Worm (Caenorhabditis elegans) whole organism, midembryonic: Measurements from ENCODE around the gene B0546.3.
"Not testable (repeated sequence)": the region's sequence is repeated elsewhere in the genome, so short reads cannot be mapped to it uniquely, and the experiment has no call there.

ENCODE experiments used
- T22C8.4 ChIP-seq: fragments of 200-800 bp; sonication (Bioruptor generic); IDR thresholded peaks from 2 replicates; pipeline ENCODE4 v1.3.6; 2022; ENCODE audit warnings: missing genetic modification characterization, missing compliant biosample characterization
- cog-1 ChIP-seq: sonication (generic microtip); optimal IDR thresholded peaks from 2 replicates; lab custom pipeline; 2016; ENCODE audit warnings: missing genetic modification characterization, missing compliant biosample characterization
- flt-1 ChIP-seq: fragments of 200-800 bp; sonication (Bioruptor generic); IDR thresholded peaks from 2 replicates; pipeline ENCODE4 v1.3.6; 2022; ENCODE audit warnings: missing genetic modification characterization, missing compliant biosample characterization
- klf-2 ChIP-seq: fragments of 200-800 bp; sonication (Bioruptor generic); conservative IDR thresholded peaks from 2 replicates; pipeline ENCODE4 v1.3.6; 2022; ENCODE audit warnings: missing genetic modification reagents, missing genetic modification characterization, missing compliant biosample characterization
- med-1 ChIP-seq: sonication (generic microtip); optimal IDR thresholded peaks from 2 replicates; lab custom pipeline; 2017; ENCODE audit warnings: missing genetic modification characterization, mild to moderate bottlenecking, missing compliant biosample characterization, antibody characterized with exemption, missing genetic modification reagents; ENCODE audit not compliant: insufficient read depth
- ref-1 ChIP-seq: fragments of 200-800 bp; sonication (Bioruptor generic); conservative IDR thresholded peaks from 2 replicates; pipeline ENCODE4 v1.3.6; 2022; ENCODE audit warnings: missing genetic modification reagents, missing genetic modification characterization, missing compliant biosample characterization
- tab-1 ChIP-seq: fragments of 200-800 bp; sonication (Bioruptor generic); IDR thresholded peaks from 2 replicates; pipeline ENCODE4 v1.3.6; 2022; ENCODE audit warnings: missing genetic modification characterization, missing compliant biosample characterization
- ztf-23 ChIP-seq: fragments of 200-800 bp; sonication (Bioruptor generic); IDR thresholded peaks from 2 replicates; pipeline ENCODE4 v1.3.6; 2022; ENCODE audit warnings: missing genetic modification reagents, missing genetic modification characterization, missing compliant biosample characterization
- ztf-29 ChIP-seq: fragments of 200-800 bp; sonication (Bioruptor generic); IDR thresholded peaks from 2 replicates; pipeline ENCODE4 v1.3.6; 2022; ENCODE audit warnings: missing genetic modification reagents, missing genetic modification characterization, missing compliant biosample characterization

Gene B0546.3

DNA sequence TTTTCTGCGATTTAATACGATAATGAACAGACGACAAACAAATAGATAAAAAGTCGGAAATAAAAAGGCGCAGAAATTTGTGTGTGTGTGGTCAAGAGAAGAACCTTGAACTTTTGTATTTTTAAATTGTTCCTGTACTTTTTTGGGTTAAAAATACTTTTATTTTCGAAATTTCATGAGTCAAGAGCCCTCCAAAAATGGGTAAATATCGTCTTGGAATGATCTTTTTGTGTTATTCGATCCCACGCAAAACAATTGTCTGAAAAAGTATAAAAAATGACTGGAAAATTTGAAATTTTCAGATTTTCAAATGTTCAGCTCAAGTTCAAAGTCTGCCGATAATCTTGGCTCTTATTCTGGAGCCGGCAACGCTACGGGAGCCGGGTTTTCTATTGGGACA is 12.9 kb upstream of the B0546.3 start, which contains the start of gene C04C3.14:
Gene C04C3.14, plus strand, starts transcription at position 301 of the 400 bp plus-strand sequence.
- no peak for TF ChIP-seq cog-1 (tag; lab: Kevin White, UChicago)
- no peak for TF ChIP-seq T22C8.4
- no peak for TF ChIP-seq ztf-29 (GFP tag; lab: Robert Waterston, UW)
- TF ChIP-seq ztf-23 (GFP tag; lab: Robert Waterston, UW), result no peak
- TF ChIP-seq med-1 (GFP tag; lab: Kevin White, UChicago), result no peak
- no peak for TF ChIP-seq klf-2 (GFP tag; lab: Robert Waterston, UW)
- no peak for TF ChIP-seq ref-1 (GFP tag; lab: Robert Waterston, UW)
- no peak for TF ChIP-seq tab-1 (GFP tag; lab: Robert Waterston, UW)
- no peak for TF ChIP-seq flt-1

DNA sequence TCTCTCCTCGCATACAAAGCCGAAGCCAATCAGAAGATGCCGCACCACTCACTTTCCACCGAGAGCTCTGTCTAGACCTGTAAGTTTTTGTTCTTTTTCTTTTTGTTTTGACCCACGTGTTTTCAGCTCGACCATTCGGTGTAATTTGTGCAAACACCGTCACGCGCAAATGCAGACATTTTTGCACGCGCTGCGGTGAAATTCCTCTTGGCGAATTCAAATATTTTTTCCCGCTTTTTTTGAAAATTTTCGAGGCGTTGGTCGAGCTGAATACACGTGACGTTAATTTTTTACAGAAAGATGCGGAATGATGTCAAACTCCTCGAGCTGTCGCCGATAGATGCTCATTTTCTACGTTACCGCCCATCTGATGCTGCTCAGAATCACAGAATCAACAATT is 11.4 kb upstream of the B0546.3 start, which contains the start of gene C04C3.4:
Gene C04C3.4, plus strand, starts transcription at position 301 of the 400 bp plus-strand sequence.
- TF ChIP-seq T22C8.4; ztf-29 (GFP tag; lab: Robert Waterston, UW); ref-1 (GFP tag; lab: Robert Waterston, UW): not testable (repeated sequence)

DNA sequence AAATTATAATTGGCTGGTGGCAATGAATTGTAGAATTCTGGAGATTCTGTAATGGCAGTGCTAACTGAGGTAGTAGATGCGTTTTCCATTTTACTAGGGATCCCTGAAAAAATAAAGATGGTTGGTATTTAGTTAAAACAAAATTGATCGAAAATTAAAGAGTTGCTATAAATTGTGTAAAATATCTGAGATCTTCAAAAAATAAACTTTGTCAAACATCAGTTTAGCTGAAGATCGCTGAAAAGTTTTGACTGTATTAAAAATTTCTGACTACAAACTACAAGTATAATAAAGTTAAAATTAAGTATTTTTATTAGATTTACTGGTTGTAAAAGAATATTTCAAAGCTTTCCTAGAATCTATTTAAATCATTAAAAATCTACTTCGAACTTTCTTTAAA is 7.4 kb upstream of the B0546.3 start, which contains the start of gene B0546.5:
Gene B0546.5, minus strand, starts transcription at position 101 of the 400 bp plus-strand sequence.
- TF ChIP-seq T22C8.4; med-1 (GFP tag; lab: Kevin White, UChicago); ztf-23 (GFP tag; lab: Robert Waterston, UW): not testable (repeated sequence)

DNA sequence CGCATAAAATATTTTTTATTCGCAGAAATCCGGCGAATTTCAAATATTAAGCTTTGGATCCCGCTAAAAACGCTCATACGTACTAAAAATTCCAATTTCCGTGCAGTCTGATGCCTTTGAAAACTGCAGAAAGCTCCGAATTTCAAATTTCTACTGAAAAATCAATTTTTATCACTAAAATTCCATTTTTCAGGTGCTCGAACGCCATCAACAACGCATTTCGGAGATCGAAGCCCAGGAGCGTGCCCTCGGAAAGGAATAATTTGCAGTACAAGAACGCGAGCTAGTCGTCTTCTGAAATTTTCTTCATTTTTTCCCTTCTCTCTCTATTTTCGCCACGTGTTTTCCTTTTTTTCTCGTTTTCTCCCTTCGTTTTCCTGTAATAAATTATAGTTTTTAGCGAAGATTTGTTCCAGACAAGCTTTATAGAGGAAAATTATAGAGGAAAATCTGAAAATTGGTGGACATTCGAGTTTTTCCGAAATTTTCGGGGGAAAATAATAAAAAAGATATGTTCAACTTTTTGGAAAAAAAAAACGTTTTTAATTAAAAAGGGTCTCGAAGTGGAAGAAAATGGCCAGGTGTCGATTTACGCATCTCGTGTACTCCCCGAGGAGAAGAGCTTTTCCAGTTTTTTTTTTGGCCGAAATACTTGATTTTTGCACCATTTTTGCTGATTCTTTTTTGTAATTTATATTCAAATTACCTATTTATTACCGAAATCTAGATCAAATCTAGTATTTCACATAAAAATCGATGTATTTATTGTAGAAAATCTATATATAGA is 4.1 kb upstream of the B0546.3 start:
- TF ChIP-seq flt-1 (no peak), ztf-29 (GFP tag; lab: Robert Waterston, UW) (no peak), klf-2 (GFP tag; lab: Robert Waterston, UW) (no peak), T22C8.4 (no peak), ztf-23 (GFP tag; lab: Robert Waterston, UW) (no peak)

DNA sequence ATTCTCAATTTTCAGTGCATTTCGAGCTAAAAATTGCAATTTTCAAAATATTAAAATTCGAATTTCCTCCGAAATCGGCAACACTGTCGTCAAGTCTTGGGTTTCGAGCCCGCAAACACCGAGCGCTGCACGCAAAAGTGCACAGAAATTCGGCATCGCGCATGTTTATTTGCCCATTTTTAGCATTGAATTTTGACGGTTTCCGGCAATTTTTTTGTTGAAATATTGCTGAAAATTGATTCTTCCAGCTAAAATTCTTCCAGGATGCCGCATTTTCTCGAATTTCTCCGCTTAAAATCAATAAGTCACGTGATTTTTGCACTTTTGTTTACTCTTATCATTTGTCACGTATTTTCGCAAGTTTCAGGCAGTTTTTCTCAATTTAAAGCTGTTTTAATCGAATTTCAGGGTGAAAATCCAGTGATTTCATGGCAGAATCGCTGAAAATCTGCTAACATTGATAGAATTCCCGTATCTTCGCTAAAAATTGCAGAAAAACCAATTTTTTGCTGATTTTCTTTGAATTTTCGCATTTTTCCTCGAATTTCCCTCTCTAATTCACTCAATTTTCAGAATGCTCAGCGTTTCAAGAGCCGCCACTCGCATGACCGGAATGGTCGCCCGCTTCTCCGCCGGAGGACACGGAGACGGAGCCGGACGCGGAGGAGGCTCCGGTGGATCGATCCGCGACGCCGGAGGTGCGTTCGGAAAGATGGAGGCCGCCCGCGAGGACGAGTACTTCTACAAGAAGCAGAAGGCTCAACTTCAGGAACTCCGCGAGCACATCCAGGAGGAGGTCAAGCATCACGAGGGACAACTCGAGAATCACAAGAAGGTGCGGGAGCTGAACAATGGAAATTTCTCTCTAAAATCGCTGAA is 2.9 kb upstream of the B0546.3 start, which contains the start of gene mai-2:
Gene mai-2, plus strand, starts transcription at position 574 of the 879 bp plus-strand sequence.
- no peak for TF ChIP-seq ztf-29 (GFP tag; lab: Robert Waterston, UW)

DNA sequence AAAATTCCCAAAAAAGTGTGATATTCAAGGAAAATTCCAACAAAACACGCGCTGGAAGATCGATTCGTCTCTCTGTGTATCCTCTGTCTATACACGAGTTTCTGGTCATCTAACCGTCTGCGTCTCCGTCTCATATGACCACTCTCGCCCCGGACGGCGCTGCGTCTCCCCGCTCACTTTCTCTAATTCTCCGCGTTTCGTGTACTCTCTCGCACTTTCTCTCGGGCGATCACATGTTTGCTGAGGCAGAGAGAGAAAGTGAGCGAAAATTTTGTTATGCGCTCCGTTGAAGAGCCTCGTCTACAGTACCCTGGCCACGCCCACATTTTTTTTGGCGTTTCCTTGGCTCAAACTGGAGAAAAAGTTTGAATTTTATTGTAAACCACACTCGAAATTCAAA is 2.0 kb upstream of the B0546.3 start:
- TF ChIP-seq tab-1 (GFP tag; lab: Robert Waterston, UW), result no peak
- TF ChIP-seq cog-1 (tag; lab: Kevin White, UChicago), result peak; percentile 62

DNA sequence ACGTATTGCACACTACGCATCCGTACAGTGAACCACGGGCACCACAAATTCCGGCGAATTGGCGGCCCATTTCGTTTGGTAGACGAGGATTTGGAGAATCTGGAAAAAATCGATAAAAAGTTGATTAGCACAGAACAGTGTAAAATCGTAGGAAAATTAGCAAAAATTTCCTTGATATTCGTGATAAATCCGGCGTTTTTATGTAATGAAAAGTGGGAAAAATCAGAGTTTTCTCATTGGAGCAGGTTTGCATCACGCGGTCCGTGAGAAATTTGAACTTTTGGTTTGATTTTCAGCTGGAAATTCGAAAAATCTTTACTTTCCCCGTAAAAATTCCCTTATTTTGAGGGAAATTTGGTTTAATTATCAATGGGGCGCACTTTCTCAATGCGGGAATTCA is 1.4 kb upstream of the B0546.3 start, which contains the start of gene B0546.4:
Gene B0546.4, minus strand, starts transcription at position 101 of the 400 bp plus-strand sequence.
- TF ChIP-seq T22C8.4 (no peak), flt-1 (no peak), med-1 (GFP tag; lab: Kevin White, UChicago) (no peak), klf-2 (GFP tag; lab: Robert Waterston, UW) (no peak)

DNA sequence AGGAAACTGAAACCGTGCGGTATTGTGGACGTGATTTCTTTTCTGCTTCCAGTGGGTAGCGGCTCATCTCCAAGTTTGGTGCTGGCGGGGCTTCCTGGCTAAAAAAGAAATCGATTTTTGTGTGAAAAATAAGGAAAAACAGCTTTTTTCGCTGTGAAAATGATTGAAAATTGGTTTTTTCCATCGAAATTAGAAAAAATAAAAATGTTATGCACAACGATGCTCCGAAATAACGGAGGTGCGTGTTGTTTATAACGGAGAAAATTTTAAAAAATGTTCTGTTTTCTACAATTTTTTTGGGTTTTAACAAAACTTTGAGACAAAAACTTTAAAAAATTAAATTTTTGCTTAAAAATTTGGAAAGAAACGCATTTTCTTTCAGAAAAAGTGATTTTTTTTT is 562 bp upstream of the B0546.3 start:
- TF ChIP-seq ref-1 (GFP tag; lab: Robert Waterston, UW) (no peak), cog-1 (tag; lab: Kevin White, UChicago) (no peak), med-1 (GFP tag; lab: Kevin White, UChicago) (no peak)

DNA sequence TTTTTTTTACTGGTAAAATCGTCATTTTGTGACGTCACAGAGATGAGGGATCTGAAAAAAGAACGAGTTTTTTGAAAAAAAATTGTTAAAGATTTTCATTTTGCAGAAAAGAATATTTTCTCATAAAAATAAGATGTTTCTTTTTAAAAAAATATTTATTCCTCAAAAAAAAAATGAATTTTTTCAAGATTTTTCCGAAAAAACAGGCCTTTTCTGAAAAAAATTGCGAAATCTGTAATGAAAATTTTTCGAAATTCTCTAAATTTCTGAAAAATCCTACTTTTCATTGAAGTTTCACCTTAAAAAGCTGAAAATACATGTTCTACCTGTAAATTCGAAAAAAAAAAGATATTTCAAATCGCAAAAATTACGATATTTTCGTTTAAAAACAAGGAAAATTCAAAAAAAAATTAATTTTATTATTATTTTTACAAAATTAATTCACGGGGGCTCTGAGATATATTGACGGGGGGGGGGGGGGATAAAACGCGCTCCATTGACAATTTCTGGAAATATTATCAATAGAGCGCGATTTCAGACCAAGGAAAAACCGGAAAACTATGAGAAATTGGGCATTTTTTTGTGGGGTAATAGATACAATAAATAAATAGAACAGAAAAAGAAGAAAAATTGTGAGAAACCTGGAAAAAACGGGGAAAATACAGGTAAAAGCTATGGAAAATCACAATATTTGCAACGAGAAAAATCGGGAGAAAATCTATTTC is 4.4 kb downstream of the B0546.3 start, which contains the start of gene otub-4:
Gene otub-4, minus strand, starts transcription at position 51 of the 725 bp plus-strand sequence.
- TF ChIP-seq flt-1 (no peak), cog-1 (tag; lab: Kevin White, UChicago) (no peak), ztf-23 (GFP tag; lab: Robert Waterston, UW) (no peak), T22C8.4 (no peak), tab-1 (GFP tag; lab: Robert Waterston, UW) (no peak)

DNA sequence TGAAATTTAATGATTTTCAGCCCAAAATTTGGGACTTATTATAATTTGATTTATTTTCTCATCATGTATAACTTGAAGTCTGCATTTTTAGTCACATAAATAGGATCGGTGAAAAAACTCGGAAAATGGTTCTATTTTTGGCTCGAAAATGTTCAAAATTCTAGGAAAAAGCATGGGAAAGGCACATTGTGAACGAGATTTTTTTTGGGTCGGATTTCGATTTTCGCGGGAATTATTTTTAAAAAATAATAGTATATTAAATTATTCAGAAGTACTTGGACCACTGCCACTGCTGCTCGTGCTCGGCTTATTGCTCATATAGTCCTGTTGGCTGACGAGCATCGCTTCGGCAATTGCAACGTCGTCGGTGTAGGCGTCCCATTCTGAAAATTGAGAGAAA is 9.3 kb downstream of the B0546.3 start:
- TF ChIP-seq tab-1 (GFP tag; lab: Robert Waterston, UW) (no peak), cog-1 (tag; lab: Kevin White, UChicago) (no peak), med-1 (GFP tag; lab: Kevin White, UChicago) (no peak), flt-1 (no peak), ref-1 (GFP tag; lab: Robert Waterston, UW) (no peak), klf-2 (GFP tag; lab: Robert Waterston, UW) (no peak), T22C8.4 (no peak), ztf-29 (GFP tag; lab: Robert Waterston, UW) (no peak), ztf-23 (GFP tag; lab: Robert Waterston, UW) (no peak)
